Fruit fly (Drosophila melanogaster) whole organism, prepupa: Measurements from ENCODE around the gene CG3655.

ENCODE experiments used
- Blimp-1 ChIP-seq: fragments of 200-800 bp; sonication (Bioruptor generic); optimal IDR thresholded peaks from 3 replicates; lab custom pipeline; 2017; ENCODE audit warnings: missing biosample characterization, missing genetic modification characterization, mild to moderate bottlenecking, moderate library complexity, missing genetic modification reagents
- CG11902 ChIP-seq: fragments of 200-800 bp; sonication (Bioruptor generic); optimal IDR thresholded peaks from 3 replicates; lab custom pipeline; 2016; ENCODE audit warnings: missing biosample characterization, missing genetic modification characterization
- CG31627 ChIP-seq: fragments of 200-800 bp; sonication (Bioruptor generic); optimal IDR thresholded peaks from 3 replicates; lab custom pipeline; 2016; ENCODE audit warnings: missing biosample characterization, missing genetic modification characterization
- CG6854 ChIP-seq: fragments of 200-800 bp; sonication (Bioruptor generic); optimal IDR thresholded peaks from 2 replicates; lab custom pipeline; 2017; ENCODE audit warnings: missing biosample characterization, mild to moderate bottlenecking, missing genetic modification characterization
- Eip78C ChIP-seq: fragments of 200-800 bp; sonication (Bioruptor generic); peaks from one replicate; lab custom pipeline; 2016; ENCODE audit warnings: missing biosample characterization, missing genetic modification characterization
- Hr39 ChIP-seq: fragments of 200-800 bp; sonication (Bioruptor generic); optimal IDR thresholded peaks from 2 replicates; lab custom pipeline; 2016; ENCODE audit warnings: missing biosample characterization, missing genetic modification characterization
- Hr4 ChIP-seq: fragments of 200-800 bp; sonication (Bioruptor generic); optimal IDR thresholded peaks from 3 replicates; lab custom pipeline; 2016; ENCODE audit warnings: missing biosample characterization, missing genetic modification characterization
- OdsH ChIP-seq: fragments of 200-800 bp; sonication (Bioruptor generic); optimal IDR thresholded peaks from 3 replicates; lab custom pipeline; 2016; ENCODE audit warnings: missing biosample characterization, missing genetic modification characterization
- Sox102F ChIP-seq: fragments of 200-800 bp; sonication (Bioruptor generic); optimal IDR thresholded peaks from 2 replicates; lab custom pipeline; 2016; ENCODE audit warnings: missing biosample characterization, mild to moderate bottlenecking, missing genetic modification characterization
- achi ChIP-seq: fragments of 200-800 bp; sonication (Bioruptor generic); optimal IDR thresholded peaks from 3 replicates; lab custom pipeline; 2016; ENCODE audit warnings: missing biosample characterization, missing genetic modification characterization
- dac ChIP-seq: fragments of 200-800 bp; sonication (Bioruptor generic); optimal IDR thresholded peaks from 2 replicates; lab custom pipeline; 2017; ENCODE audit warnings: missing biosample characterization, mild to moderate bottlenecking, missing genetic modification characterization
- dsx ChIP-seq: fragments of 200-800 bp; optimal IDR thresholded peaks from 3 replicates; lab custom pipeline; 2019; ENCODE audit warnings: missing biosample characterization, mild to moderate bottlenecking, missing genetic modification characterization, moderate library complexity; ENCODE audit not compliant: poor library complexity, severe bottlenecking

DNA sequence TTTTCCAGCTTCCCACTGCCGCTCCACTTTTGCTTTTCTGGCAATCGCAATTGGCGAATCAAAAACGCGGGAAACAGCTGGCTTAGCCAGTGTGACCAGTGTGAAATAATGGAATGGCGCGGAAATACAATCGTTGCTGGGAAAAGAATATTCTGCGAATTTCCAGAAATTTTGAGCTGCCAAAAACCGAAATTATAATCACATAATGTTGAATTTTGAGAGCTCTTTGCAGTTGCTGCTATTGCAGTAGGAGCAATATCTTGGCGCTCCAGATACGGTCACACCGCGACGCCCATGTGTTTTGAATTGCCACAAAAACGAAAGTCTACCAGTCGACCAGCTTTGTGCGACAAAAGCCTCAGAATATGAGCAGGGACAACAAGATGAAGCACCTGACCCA, 104.2 kb downstream of the CG3655 start, which contains the start of the genes Cdc45 and Rpp21:
- TF ChIP-seq CG6854 (GFP tag; lab: Kevin White, UChicago) (no peak), Eip78C (GFP tag; lab: Kevin White, UChicago) (peak; percentile 42), OdsH (GFP tag; lab: Kevin White, UChicago) (no peak), CG31627 (GFP tag; lab: Kevin White, UChicago) (no peak), dac (no peak), Hr4 (GFP tag; lab: Kevin White, UChicago) (no peak), Blimp-1 (GFP tag; lab: Kevin White, UChicago) (peak; percentile 41), Hr39 (GFP tag; lab: Kevin White, UChicago) (no peak), achi (GFP tag; lab: Kevin White, UChicago) (no peak), dsx (GFP tag; lab: Kevin White, UChicago) (no peak), CG11902 (GFP tag; lab: Kevin White, UChicago) (no peak), Sox102F (GFP tag; lab: Kevin White, UChicago) (no peak)
